Fruit fly (Drosophila melanogaster): ENCODE measurements around the gene Pcp.

The Pcp gene

DNA sequence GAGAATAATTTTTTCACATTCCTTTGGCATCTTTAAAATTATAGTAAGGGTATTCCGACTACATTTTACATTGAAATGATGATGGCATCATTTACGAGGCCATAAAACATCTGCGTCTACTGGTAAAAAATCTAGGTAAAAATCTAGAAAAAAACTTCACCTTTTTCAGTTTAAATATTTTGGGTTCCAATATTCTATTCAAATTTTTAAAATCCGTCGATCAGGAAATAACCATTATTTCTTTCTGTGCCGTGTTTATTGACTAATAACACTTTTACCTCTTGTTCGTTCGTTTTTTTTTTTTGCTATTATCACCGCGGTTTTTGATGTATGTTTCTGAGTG is 17.8 kb downstream of the Pcp start (continued):
- TF ChIP-seq spab (GFP tag; optimal IDR thresholded peaks at IDR 0.05) (peak; percentile 20), achi (GFP tag; optimal IDR thresholded peaks at IDR 0.05) (peak; percentile 64), CG1621 (tag; optimal IDR thresholded peaks at IDR 0.05) (no peak), eg (GFP tag; IDR thresholded peaks at IDR 0.05) (peak; percentile 83), Met (GFP tag; optimal IDR thresholded peaks at IDR 0.05) (peak; percentile 77), Sox14 (GFP tag; optimal IDR thresholded peaks at IDR 0.05) (peak; percentile 87), Hr39 (GFP tag; optimal IDR thresholded peaks at IDR 0.05) (peak; percentile 83), Hr38 (GFP tag; optimal IDR thresholded peaks at IDR 0.05) (no peak)

DNA sequence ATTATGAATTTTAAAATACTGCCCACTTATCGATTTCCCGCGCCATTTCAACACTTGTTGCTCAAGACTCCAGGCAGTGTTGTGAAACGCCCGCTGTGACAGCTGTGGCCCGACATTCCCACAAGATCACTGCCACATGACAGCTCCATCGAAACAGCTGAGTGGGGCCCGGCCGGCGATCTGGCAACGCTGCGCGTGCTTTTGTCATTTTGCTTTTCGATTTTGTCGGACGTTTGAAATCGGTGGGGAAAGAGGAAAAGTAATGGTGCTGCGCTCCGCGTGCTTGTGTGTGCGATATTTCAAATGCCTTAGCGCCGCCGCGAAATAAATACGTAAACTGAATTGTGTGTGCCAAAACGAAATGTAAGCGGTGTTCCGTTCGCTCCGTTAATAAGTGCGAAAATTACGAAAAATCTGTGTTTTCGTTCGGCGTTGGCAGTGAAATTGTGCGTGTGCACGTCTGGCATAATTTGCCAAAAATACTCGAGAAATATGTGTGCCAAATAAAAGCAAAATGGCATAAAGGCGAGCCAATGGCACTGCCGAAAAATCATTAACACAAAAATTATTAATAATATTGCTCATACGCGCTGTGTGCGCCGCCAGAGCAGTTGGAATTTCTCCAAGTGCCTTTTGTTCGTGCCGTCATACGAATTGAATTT is 20.8 kb downstream of the Pcp start:
- TF ChIP-seq Hr4 (GFP tag; optimal IDR thresholded peaks at IDR 0.05) (peak; percentile 77), acj6 (GFP tag; optimal IDR thresholded peaks at IDR 0.05) (peak; percentile 30), CG8119 (GFP tag; IDR thresholded peaks at IDR 0.05) (peak; percentile 86), CG1621 (tag; optimal IDR thresholded peaks at IDR 0.05) (no peak), CG31627 (GFP tag; optimal IDR thresholded peaks at IDR 0.05) (peak; percentile 42), Ets21C (GFP tag; optimal IDR thresholded peaks at IDR 0.05) (no peak), CG3919 (GFP tag; optimal IDR thresholded peaks at IDR 0.05) (peak; percentile 38), achi (GFP tag; optimal IDR thresholded peaks at IDR 0.05) (peak; percentile 100), esn (GFP tag; optimal IDR thresholded peaks at IDR 0.05) (peak; percentile 47), CG32006 (GFP tag; optimal IDR thresholded peaks at IDR 0.05) (peak; percentile 80), spab (GFP tag; optimal IDR thresholded peaks at IDR 0.05) (no peak), fkh (GFP tag; optimal IDR thresholded peaks at IDR 0.05) (no peak), fd59A (GFP tag; optimal IDR thresholded peaks at IDR 0.05) (peak; percentile 18), CG3032 (tag; optimal IDR thresholded peaks at IDR 0.05) (no peak), Eip75B (GFP tag; optimal IDR thresholded peaks at IDR 0.05) (peak; percentile 50), CG7368 (GFP tag; optimal IDR thresholded peaks at IDR 0.05) (no peak), cyc (GFP tag; optimal IDR thresholded peaks at IDR 0.05) (no peak), vri (GFP tag; optimal IDR thresholded peaks at IDR 0.05) (peak; percentile 81), Smox (GFP tag; optimal IDR thresholded peaks at IDR 0.05) (peak; percentile 19), CG34406 (GFP tag; optimal IDR thresholded peaks at IDR 0.05) (no peak), Lpt (GFP tag; optimal IDR thresholded peaks at IDR 0.05) (peak; percentile 33), net (GFP tag; optimal IDR thresholded peaks at IDR 0.05) (peak; percentile 39), CG4318 (GFP tag; optimal IDR thresholded peaks at IDR 0.05) (peak; percentile 50), topi (GFP tag; optimal IDR thresholded peaks at IDR 0.05) (peak; percentile 3), CG6276 (GFP tag; optimal IDR thresholded peaks at IDR 0.05) (peak; percentile 67), CG10631 (GFP tag; optimal IDR thresholded peaks at IDR 0.05) (peak; percentile 9), Met (GFP tag; optimal IDR thresholded peaks at IDR 0.05) (peak; percentile 43), lz (GFP tag; optimal IDR thresholded peaks at IDR 0.05) (peak; percentile 21), eg (GFP tag; IDR thresholded peaks at IDR 0.05) (peak; percentile 62), CG11902 (GFP tag; optimal IDR thresholded peaks at IDR 0.05) (no peak), CG8632 (GFP tag; optimal IDR thresholded peaks at IDR 0.05) (no peak), CG9139 (GFP tag; optimal IDR thresholded peaks at IDR 0.05) (no peak), CG10669 (GFP tag; optimal IDR thresholded peaks at IDR 0.05) (no peak), CG11762 (GFP tag; optimal IDR thresholded peaks at IDR 0.05; ENCODE audit: insufficient read depth) (no peak), pdm3 (GFP tag; optimal IDR thresholded peaks at IDR 0.05) (peak; percentile 50), CG16779 (tag; optimal IDR thresholded peaks at IDR 0.05) (peak; percentile 25), Blimp-1 (GFP tag; optimal IDR thresholded peaks at IDR 0.05) (peak; percentile 20), fd85E (GFP tag; optimal IDR thresholded peaks at IDR 0.05) (no peak), Eip93F (GFP tag; optimal IDR thresholded peaks at IDR 0.05) (no peak), Hr39 (GFP tag; optimal IDR thresholded peaks at IDR 0.05) (peak; percentile 31), Sox15 (GFP tag; optimal IDR thresholded peaks at IDR 0.05) (no peak), CG6808 (GFP tag; optimal IDR thresholded peaks at IDR 0.05) (peak; percentile 44), Sox102F (GFP tag; optimal IDR thresholded peaks at IDR 0.05) (peak; percentile 61), Sox14 (GFP tag; optimal IDR thresholded peaks at IDR 0.05) (peak; percentile 13), CG6163 (GFP tag; IDR thresholded peaks at IDR 0.05) (peak; percentile 73), dsx (GFP tag; optimal IDR thresholded peaks at IDR 0.05; ENCODE audit: poor library complexity, severe bottlenecking) (no peak), svp (GFP tag) (peak; percentile 30)
